Fruit fly (Drosophila melanogaster) whole organism, pupa: Measurements from ENCODE around the gene Tengl2.

ENCODE experiments used
- CG14655 ChIP-seq: fragments of 200-800 bp; sonication (Bioruptor generic); optimal IDR thresholded peaks from 3 replicates; lab custom pipeline; 2017; ENCODE audit warnings: mild to moderate bottlenecking, missing biosample characterization, missing genetic modification reagents, missing genetic modification characterization
- CG34367 ChIP-seq: fragments of 200-800 bp; sonication (Bioruptor generic); optimal IDR thresholded peaks from 2 replicates; lab custom pipeline; 2018; ENCODE audit warnings: missing biosample characterization, mild to moderate bottlenecking, missing genetic modification characterization
- CG4496 ChIP-seq: fragments of 200-800 bp; sonication (Bioruptor generic); IDR thresholded peaks from 3 replicates; pipeline ENCODE4 v1.3.6; 2022; ENCODE audit warnings: missing biosample characterization, missing genetic modification characterization
- Pif1A ChIP-seq: fragments of 200-800 bp; sonication (Bioruptor generic); optimal IDR thresholded peaks from 3 replicates; lab custom pipeline; 2016; ENCODE audit warnings: missing biosample characterization, missing genetic modification characterization
- Snoo ChIP-seq: fragments of 200-800 bp; sonication (Bioruptor generic); optimal IDR thresholded peaks from 3 replicates; lab custom pipeline; 2017; ENCODE audit warnings: missing biosample characterization, mild to moderate bottlenecking, missing genetic modification characterization, inconsistent platforms
- rn ChIP-seq: fragments of 200-800 bp; sonication (Bioruptor generic); IDR thresholded peaks from 2 replicates; pipeline ENCODE4 v1.3.6; 2022; ENCODE audit warnings: missing biosample characterization, missing genetic modification characterization

dm6 chr2L:2191404-2191803, 47.8 kb downstream of the Tengl2 start:
- no peak for TF ChIP-seq CG4496
- TF ChIP-seq CG14655: no peak
- TF ChIP-seq CG34367 (tag; lab: Kevin White, UChicago): no peak
- no peak for TF ChIP-seq Pif1A (GFP tag; lab: Kevin White, UChicago)
- TF ChIP-seq Snoo (tag; lab: Kevin White, UChicago): no peak
- no peak for TF ChIP-seq rn (GFP tag; lab: Robert Waterston, UW)
